Worm (Caenorhabditis elegans) whole organism, young adult: ENCODE results near the gene pfs-2.
A peak's percentile ranks its signal among the peaks of the same experiment; 100 is the strongest.

Experiments used
- B0336.3 ChIP-seq: fragments of 200-800 bp; sonication (Bioruptor generic); IDR thresholded peaks from 2 replicates; pipeline ENCODE4 v1.3.6; 2022; ENCODE audit warnings: missing genetic modification characterization, missing compliant biosample characterization
- C06A6.2 ChIP-seq: fragments of 200-800 bp; sonication (Bioruptor generic); conservative IDR thresholded peaks from 2 replicates; pipeline ENCODE4 v1.3.6; 2022; ENCODE audit warnings: missing genetic modification characterization, missing compliant biosample characterization
- C17E4.6 ChIP-seq: fragments of 200-800 bp; sonication (Bioruptor generic); IDR thresholded peaks from 2 replicates; pipeline ENCODE4 v1.3.6; 2022; ENCODE audit warnings: missing genetic modification reagents, missing genetic modification characterization, missing compliant biosample characterization
- D2030.7 ChIP-seq: fragments of 200-800 bp; sonication (Bioruptor generic); IDR thresholded peaks from 2 replicates; pipeline ENCODE4 v1.3.6; 2022; ENCODE audit warnings: missing genetic modification reagents, missing genetic modification characterization, missing compliant biosample characterization
- F49E8.2 ChIP-seq: sonication (generic microtip); optimal IDR thresholded peaks from 3 replicates; lab custom pipeline; 2017; ENCODE audit warnings: missing genetic modification characterization, mild to moderate bottlenecking, missing compliant biosample characterization, antibody characterized with exemption, moderate library complexity; ENCODE audit not compliant: insufficient read depth
- F55B11.4 ChIP-seq: sonication (generic microtip); optimal IDR thresholded peaks from 2 replicates; lab custom pipeline; 2016; ENCODE audit warnings: missing compliant biosample characterization, missing genetic modification characterization, borderline replicate concordance; ENCODE audit not compliant: insufficient read depth
- K12H6.12 ChIP-seq: fragments of 200-800 bp; sonication (Bioruptor generic); optimal IDR thresholded peaks from 2 replicates; lab custom pipeline; 2018; ENCODE audit warnings: mild to moderate bottlenecking, missing genetic modification characterization, missing compliant biosample characterization
- Y53G8AR.9 ChIP-seq: fragments of 200-800 bp; sonication (Bioruptor generic); conservative IDR thresholded peaks from 2 replicates; pipeline ENCODE4 v1.3.6; 2022; ENCODE audit warnings: missing genetic modification reagents, missing genetic modification characterization, missing compliant biosample characterization
- Y56A3A.18 ChIP-seq: fragments of 200-800 bp; sonication (Bioruptor generic); IDR thresholded peaks from 2 replicates; pipeline ENCODE4 v1.3.6; 2022; ENCODE audit warnings: missing genetic modification reagents, missing genetic modification characterization, missing compliant biosample characterization
- Y67H2A.10 ChIP-seq: fragments of 200-800 bp; sonication (Bioruptor generic); conservative IDR thresholded peaks from 2 replicates; pipeline ENCODE4 v1.3.6; 2022; ENCODE audit warnings: missing genetic modification reagents, missing genetic modification characterization, missing compliant biosample characterization
- atf-7 ChIP-seq: sonication (generic microtip); optimal IDR thresholded peaks from 2 replicates; lab custom pipeline; 2017; ENCODE audit warnings: mild to moderate bottlenecking, missing genetic modification characterization, missing compliant biosample characterization
- athp-1 ChIP-seq: sonication (generic microtip); optimal IDR thresholded peaks from 2 replicates; lab custom pipeline; 2017; ENCODE audit warnings: mild to moderate bottlenecking, missing genetic modification characterization, missing compliant biosample characterization
- attf-6 ChIP-seq: fragments of 200-800 bp; sonication (Bioruptor generic); IDR thresholded peaks from 2 replicates; pipeline ENCODE4 v1.3.6; 2022; ENCODE audit warnings: missing genetic modification reagents, missing genetic modification characterization, missing compliant biosample characterization
- bed-1 ChIP-seq: fragments of 200-800 bp; sonication (Bioruptor generic); IDR thresholded peaks from 2 replicates; pipeline ENCODE4 v1.3.6; 2022; ENCODE audit warnings: missing genetic modification reagents, missing genetic modification characterization, missing compliant biosample characterization
- cebp-1 ChIP-seq, 2 experiments: fragments of 200-800 bp in 1 of 2; sonication (Bioruptor generic) in 1 of 2; sonication (generic microtip) in 1 of 2; IDR thresholded peaks in 1 of 2; optimal IDR thresholded peaks in 1 of 2; 2 replicates each; pipeline versions ENCODE4 v1.3.6 to Lab custom; 2017 to 2022; ENCODE audit warnings: missing compliant biosample characterization in 2 of 2, missing genetic modification characterization in 2 of 2, mild to moderate bottlenecking in 1 of 2, missing genetic modification reagents in 1 of 2, moderate library complexity in 1 of 2
- ceh-40 ChIP-seq: fragments of 200-800 bp; sonication (Bioruptor generic); IDR thresholded peaks from 2 replicates; pipeline ENCODE4 v1.3.6; 2022; ENCODE audit warnings: missing genetic modification characterization, missing compliant biosample characterization
- ceh-58 ChIP-seq: fragments of 200-800 bp; sonication (Bioruptor generic); IDR thresholded peaks from 2 replicates; pipeline ENCODE4 v1.3.6; 2022; ENCODE audit warnings: missing genetic modification characterization, missing compliant biosample characterization
- chd-7 ChIP-seq: sonication (generic microtip); optimal IDR thresholded peaks from 2 replicates; lab custom pipeline; 2016; ENCODE audit warnings: mild to moderate bottlenecking, missing genetic modification characterization, moderate library complexity, missing compliant biosample characterization
- die-1 ChIP-seq: sonication (generic microtip); optimal IDR thresholded peaks from 2 replicates; lab custom pipeline; 2016; ENCODE audit warnings: missing genotype, mild to moderate bottlenecking, missing genetic modification characterization, missing compliant biosample characterization
- dpl-1 ChIP-seq: fragments of 150-350 bp; optimal IDR thresholded peaks from 2 replicates; lab custom pipeline; 2014; ENCODE audit warnings: missing biosample characterization, missing genetic modification reagents, missing genetic modification characterization
- egl-44 ChIP-seq: fragments of 200-800 bp; sonication (Bioruptor generic); IDR thresholded peaks from 2 replicates; pipeline ENCODE4 v1.3.6; 2022; ENCODE audit warnings: missing genetic modification reagents, missing genetic modification characterization, missing compliant biosample characterization
- ekl-4 ChIP-seq: fragments of 200-800 bp; sonication (Bioruptor generic); IDR thresholded peaks from 2 replicates; pipeline ENCODE4 v1.3.6; 2022; ENCODE audit warnings: missing genetic modification reagents, missing genetic modification characterization, missing compliant biosample characterization
- hrde-1 ChIP-seq: sonication (generic microtip); optimal IDR thresholded peaks from 2 replicates; lab custom pipeline; 2016; ENCODE audit warnings: missing genetic modification characterization, mild to moderate bottlenecking, missing compliant biosample characterization, moderate library complexity, missing genotype, missing genetic modification reagents, borderline replicate concordance
- hsf-1 ChIP-seq: fragments of 200-800 bp; sonication (Bioruptor generic); IDR thresholded peaks from 2 replicates; pipeline ENCODE4 v1.3.6; 2022; ENCODE audit warnings: missing genetic modification reagents, missing genetic modification characterization, missing compliant biosample characterization
- let-526 ChIP-seq: fragments of 200-800 bp; sonication (Bioruptor generic); IDR thresholded peaks from 2 replicates; pipeline ENCODE4 v1.3.6; 2022; ENCODE audit warnings: missing genetic modification reagents, missing genetic modification characterization, missing compliant biosample characterization
- let-607 ChIP-seq, 2 experiments: fragments of 200-800 bp in 1 of 2; sonication (Bioruptor generic) in 1 of 2; sonication (generic microtip) in 1 of 2; optimal IDR thresholded peaks; 2 replicates each; lab custom pipeline; 2016 to 2018; ENCODE audit warnings: mild to moderate bottlenecking in 2 of 2, missing compliant biosample characterization in 2 of 2, missing genetic modification characterization in 2 of 2, moderate library complexity in 2 of 2, missing genotype in 1 of 2
- lin-26 ChIP-seq: fragments of 200-800 bp; sonication (Bioruptor generic); IDR thresholded peaks from 2 replicates; pipeline ENCODE4 v1.3.6; 2022; ENCODE audit warnings: missing genetic modification reagents, missing genetic modification characterization, missing compliant biosample characterization
- lin-54 ChIP-seq: fragments of 200-800 bp; sonication (Bioruptor generic); optimal IDR thresholded peaks from 2 replicates; lab custom pipeline; 2018; ENCODE audit warnings: mild to moderate bottlenecking, missing genetic modification characterization, missing compliant biosample characterization
- lsl-1 ChIP-seq: fragments of 200-800 bp; sonication (Bioruptor generic); optimal IDR thresholded peaks from 2 replicates; lab custom pipeline; 2018; ENCODE audit warnings: mild to moderate bottlenecking, missing genetic modification characterization, moderate library complexity, missing compliant biosample characterization
- madf-10 ChIP-seq: sonication (generic microtip); optimal IDR thresholded peaks from 2 replicates; lab custom pipeline; 2016; ENCODE audit warnings: mild to moderate bottlenecking, missing genetic modification characterization, missing compliant biosample characterization
- madf-6 ChIP-seq: fragments of 200-800 bp; sonication (Bioruptor generic); IDR thresholded peaks from 2 replicates; pipeline ENCODE4 v1.3.6; 2022; ENCODE audit warnings: missing genetic modification reagents, missing genetic modification characterization, missing compliant biosample characterization
- mcd-1 ChIP-seq: fragments of 200-800 bp; sonication (Bioruptor generic); IDR thresholded peaks from 2 replicates; pipeline ENCODE4 v1.3.6; 2022; ENCODE audit warnings: missing genetic modification reagents, missing genetic modification characterization, missing compliant biosample characterization
- nfya-2 ChIP-seq: fragments of 200-800 bp; sonication (Bioruptor generic); IDR thresholded peaks from 2 replicates; pipeline ENCODE4 v1.3.6; 2022; ENCODE audit warnings: missing genetic modification reagents, missing genetic modification characterization, missing compliant biosample characterization
- nfyb-1 ChIP-seq: fragments of 200-800 bp; sonication (Bioruptor generic); IDR thresholded peaks from 2 replicates; pipeline ENCODE4 v1.3.6; 2022; ENCODE audit warnings: missing genetic modification reagents, missing genetic modification characterization, missing compliant biosample characterization
- nhr-27 ChIP-seq: fragments of 200-800 bp; sonication (Bioruptor generic); optimal IDR thresholded peaks from 2 replicates; lab custom pipeline; 2018; ENCODE audit warnings: mild to moderate bottlenecking, missing genetic modification characterization, moderate library complexity, missing compliant biosample characterization
- pbrm-1 ChIP-seq: fragments of 200-800 bp; sonication (Bioruptor generic); IDR thresholded peaks from 2 replicates; pipeline ENCODE4 v1.3.6; 2022; ENCODE audit warnings: missing genetic modification reagents, missing genetic modification characterization, missing compliant biosample characterization
- sdz-38 ChIP-seq: sonication (generic microtip); optimal IDR thresholded peaks from 2 replicates; lab custom pipeline; 2016; ENCODE audit warnings: missing genotype, missing genetic modification characterization, missing compliant biosample characterization
- snpc-4 ChIP-seq, 5 experiments: fragments of 150-350 bp in 1 of 5; sonication (generic microtip) in 4 of 5; optimal IDR thresholded peaks; 2 replicates each; lab custom pipeline; 2014 to 2018; ENCODE audit warnings: missing genetic modification characterization in 5 of 5, missing biosample characterization in 3 of 5, antibody characterized with exemption in 2 of 5, mild to moderate bottlenecking in 2 of 5, missing compliant biosample characterization in 2 of 5, missing genotype in 2 of 5, moderate library complexity in 2 of 5, missing genetic modification reagents in 1 of 5
- tbp1 ChIP-seq: fragments of 200-800 bp; sonication (Bioruptor generic); optimal IDR thresholded peaks from 2 replicates; lab custom pipeline; 2018; ENCODE audit warnings: mild to moderate bottlenecking, missing genetic modification characterization, missing compliant biosample characterization
- tlf-1 ChIP-seq: fragments of 200-800 bp; sonication (Bioruptor generic); optimal IDR thresholded peaks from 2 replicates; lab custom pipeline; 2018; ENCODE audit warnings: mild to moderate bottlenecking, missing genetic modification characterization, missing compliant biosample characterization
- zfh-2 ChIP-seq: fragments of 200-800 bp; sonication (Bioruptor generic); conservative IDR thresholded peaks from 2 replicates; pipeline ENCODE4 v1.3.6; 2022; ENCODE audit warnings: missing genetic modification reagents, missing genetic modification characterization, missing compliant biosample characterization
- zim-3 ChIP-seq: sonication (generic microtip); optimal IDR thresholded peaks from 2 replicates; lab custom pipeline; 2017; ENCODE audit warnings: mild to moderate bottlenecking, missing genetic modification characterization, moderate library complexity, missing compliant biosample characterization

Gene pfs-2

ce11 chrII:14350768-14351167, 7.4 kb upstream of the pfs-2 start (continued):
- TF ChIP-seq lsl-1 (GFP tag; lab: Kevin White, UChicago) (peak; percentile 46), hrde-1 (peak; percentile 70), pbrm-1 (GFP tag; lab: Robert Waterston, UW) (0 out of 2 replicates have a peak, but pooled peaks have one; percentile 28), lin-54 (peak; percentile 30), attf-6 (GFP tag; lab: Robert Waterston, UW) (no peak; the same call in none of the 2 replicates), tbp1 (GFP tag; lab: Kevin White, UChicago) (peak; percentile 48), C17E4.6 (GFP tag; lab: Robert Waterston, UW) (no peak; the same call in 1 of the 2 replicates), egl-44 (GFP tag; lab: Robert Waterston, UW) (0 out of 2 replicates have a peak, but pooled peaks have one; percentile 41), B0336.3 (GFP tag; lab: Robert Waterston, UW) (peak; percentile 87), ceh-40 (GFP tag; lab: Robert Waterston, UW) (peak; percentile 59; the same call in 1 of the 2 replicates), F55B11.4 (tag; lab: Kevin White, UChicago) (no peak), zim-3 (tag; lab: Kevin White, UChicago) (peak; percentile 38), Y53G8AR.9 (0 out of 2 replicates have a peak, but pooled peaks have one; percentile 51), mcd-1 (GFP tag; lab: Robert Waterston, UW) (peak; percentile 38; the same call in 1 of the 2 replicates), zfh-2 (peak; percentile 6; the same call in 1 of the 2 replicates), hsf-1 (GFP tag; lab: Robert Waterston, UW) (peak; percentile 75), ekl-4 (GFP tag; lab: Robert Waterston, UW) (no peak), madf-6 (GFP tag; lab: Robert Waterston, UW) (peak; percentile 75), snpc-4 (GFP tag; optimal IDR thresholded peaks at IDR 0.05; lab: Kevin White, UChicago) (no peak), snpc-4 (tag; optimal IDR thresholded peaks at IDR 0.05; lab: Kevin White, UChicago) (peak in 1 of 4 experiments; percentile 42), atf-7 (tag; lab: Kevin White, UChicago) (peak; percentile 68), C06A6.2 (no peak), F49E8.2 (peak; percentile 75), ceh-58 (GFP tag; lab: Robert Waterston, UW) (0 out of 2 replicates have a peak, but pooled peaks have one; percentile 58), die-1 (no peak), let-607 (tag; optimal IDR thresholded peaks at IDR 0.05; lab: Kevin White, UChicago) (no peak), athp-1 (tag; lab: Kevin White, UChicago) (peak; percentile 53), nhr-27 (tag; lab: Kevin White, UChicago) (no peak), nfya-2 (0 out of 2 replicates have a peak, but pooled peaks have one; percentile 66), nfyb-1 (GFP tag; lab: Robert Waterston, UW) (peak; percentile 69; the same call in 1 of the 2 replicates), D2030.7 (0 out of 2 replicates have a peak, but pooled peaks have one; percentile 13), lin-26 (GFP tag; lab: Robert Waterston, UW) (0 out of 2 replicates have a peak, but pooled peaks have one; percentile 53), chd-7 (peak; percentile 63), tlf-1 (peak; percentile 31), bed-1 (GFP tag; lab: Robert Waterston, UW) (no peak), Y67H2A.10 (GFP tag; lab: Robert Waterston, UW) (0 out of 2 replicates have a peak, but pooled peaks have one; percentile 49)
- TF ChIP-seq, all 124 proteins: peak for 38

DNA sequence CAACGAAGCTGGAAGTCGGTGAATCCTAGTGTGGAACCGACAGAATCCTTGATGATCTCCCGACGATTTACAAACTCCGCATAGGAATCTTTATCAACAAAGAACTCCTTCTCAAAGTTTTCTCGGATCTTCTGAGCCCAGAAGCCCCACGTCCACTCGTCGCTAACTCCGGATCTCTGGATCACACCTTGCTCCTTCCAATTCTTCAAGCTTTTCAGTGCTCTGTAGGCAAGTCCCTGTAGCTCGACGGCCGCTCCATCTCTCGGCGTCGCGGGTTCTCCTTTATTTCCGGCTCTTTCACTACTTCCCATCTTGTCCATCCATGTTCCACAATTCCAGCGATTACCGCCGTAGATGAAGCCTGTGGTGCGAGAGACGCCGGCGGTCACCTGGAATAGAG, 6.8 kb upstream of the pfs-2 start:
- TF ChIP-seq let-526 (GFP tag; lab: Robert Waterston, UW) (no peak), K12H6.12 (tag; lab: Kevin White, UChicago) (no peak), cebp-1 (GFP tag; IDR thresholded peaks at IDR 0.05; lab: Robert Waterston, UW) (no peak), cebp-1 (tag; optimal IDR thresholded peaks at IDR 0.05; lab: Kevin White, UChicago) (no peak), Y67H2A.10 (GFP tag; lab: Robert Waterston, UW) (no peak), madf-10 (no peak), Y56A3A.18 (GFP tag; lab: Robert Waterston, UW) (no peak), dpl-1 (GFP tag; lab: Kevin White, UChicago) (no peak), nhr-27 (tag; lab: Kevin White, UChicago) (no peak), atf-7 (tag; lab: Kevin White, UChicago) (no peak), sdz-38 (tag; lab: Kevin White, UChicago) (no peak)
